Worm (Caenorhabditis elegans): ENCODE measurements around the gene Y10G11A.1.

Gene Y10G11A.1

DNA sequence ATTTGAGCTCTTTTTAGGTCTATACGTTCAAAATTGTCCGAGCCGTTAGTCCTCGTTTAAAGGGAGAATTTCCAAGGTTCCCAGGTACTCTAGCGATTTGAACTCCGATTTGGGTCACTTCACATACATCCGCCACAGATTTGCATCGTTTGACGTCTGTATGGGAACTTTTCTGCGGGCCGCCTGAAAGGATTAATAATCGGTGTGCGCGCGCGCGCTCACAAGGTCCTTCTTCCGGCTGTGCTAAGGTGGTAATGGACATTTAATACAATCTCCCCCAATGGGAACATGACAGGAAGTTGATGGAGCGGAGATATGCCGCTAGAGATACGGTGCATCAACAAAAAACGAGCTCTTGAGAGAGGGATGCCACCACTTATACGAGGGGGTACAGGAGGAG, 16.6 kb upstream of the Y10G11A.1 start:
- peak; percentile 68 for TF ChIP-seq nhr-2 (tag; optimal IDR thresholded peaks at IDR 0.05)
- TF ChIP-seq pha-4 (tag; optimal IDR thresholded peaks at IDR 0.05) = peak; percentile 16
- peak; percentile 41 for TF ChIP-seq ham-2 (GFP tag; optimal IDR thresholded peaks at IDR 0.05)
- TF ChIP-seq zip-8 (tag; optimal IDR thresholded peaks at IDR 0.05) = no peak
- no peak for TF ChIP-seq lin-32 (GFP tag; optimal IDR thresholded peaks at IDR 0.05)
- TF ChIP-seq elt-3 (tag; optimal IDR thresholded peaks at IDR 0.05) = no peak
- no peak for TF ChIP-seq ceh-43 (GFP tag; optimal IDR thresholded peaks at IDR 0.05)
- TF ChIP-seq unc-120 (tag; optimal IDR thresholded peaks at IDR 0.05; ENCODE audit: poor library complexity, severe bottlenecking) = no peak

DNA sequence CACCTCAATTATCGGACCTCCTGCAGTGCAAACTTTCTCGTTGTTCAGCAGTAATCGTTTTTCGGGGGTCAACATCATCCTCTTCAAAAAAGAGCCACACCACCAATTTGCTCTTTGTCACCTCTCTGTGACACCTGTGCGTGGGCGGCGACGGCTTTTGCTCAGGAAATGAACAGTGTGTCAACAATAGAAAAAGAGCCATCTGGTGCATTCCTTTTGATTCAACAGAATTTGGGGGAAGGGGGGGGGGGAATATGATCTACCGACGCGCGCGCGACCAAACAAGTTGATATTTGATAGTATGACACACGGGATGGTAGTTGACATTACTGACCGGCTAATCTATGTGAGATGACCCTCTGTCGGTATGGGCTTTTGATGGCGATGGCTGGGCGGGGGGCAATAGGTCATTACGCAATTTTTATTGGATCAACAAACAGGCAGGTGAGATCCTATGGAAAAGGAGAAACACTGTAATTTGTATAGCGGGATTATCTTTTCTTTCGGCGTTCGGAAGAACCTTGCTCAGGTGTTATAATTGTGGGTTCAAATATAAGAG, 14.3 kb upstream of the Y10G11A.1 start:
- no peak for TF ChIP-seq hlh-1 (tag; optimal IDR thresholded peaks at IDR 0.05)
- TF ChIP-seq drap-1 (GFP tag; optimal IDR thresholded peaks at IDR 0.05) = no peak
- no peak for TF ChIP-seq ham-2 (GFP tag; optimal IDR thresholded peaks at IDR 0.05)
- no peak for TF ChIP-seq lsy-2 (tag; optimal IDR thresholded peaks at IDR 0.05)
- TF ChIP-seq lin-13 (tag; optimal IDR thresholded peaks at IDR 0.05) = peak; percentile 33
- TF ChIP-seq unc-62 (GFP tag; optimal IDR thresholded peaks at IDR 0.05) = no peak
- no peak for TF ChIP-seq sem-2 (GFP tag; optimal IDR thresholded peaks at IDR 0.05)
- no peak for TF ChIP-seq ceh-39 (tag; optimal IDR thresholded peaks at IDR 0.05)
- TF ChIP-seq mls-2 (tag; optimal IDR thresholded peaks at IDR 0.05) = no peak
- no peak for TF ChIP-seq sptf-1 (tag; optimal IDR thresholded peaks at IDR 0.05)
- TF ChIP-seq lin-32 (GFP tag; optimal IDR thresholded peaks at IDR 0.05) = peak; percentile 79
- peak; percentile 42 for TF ChIP-seq zip-8 (tag; optimal IDR thresholded peaks at IDR 0.05)
- peak; percentile 12 for TF ChIP-seq pha-4 (tag; optimal IDR thresholded peaks at IDR 0.05)
- TF ChIP-seq ceh-43 (GFP tag; optimal IDR thresholded peaks at IDR 0.05) = no peak
- peak; percentile 92 for TF ChIP-seq nhr-2 (tag; optimal IDR thresholded peaks at IDR 0.05)
- no peak for TF ChIP-seq ces-1 (GFP tag; optimal IDR thresholded peaks at IDR 0.05)
- no peak for TF ChIP-seq elt-1 (tag; optimal IDR thresholded peaks at IDR 0.05; ENCODE audit: borderline replicate concordance, insufficient read depth)
- TF ChIP-seq cnd-1 (tag; optimal IDR thresholded peaks at IDR 0.05) = peak; percentile 56
- TF ChIP-seq nhr-12 (tag; optimal IDR thresholded peaks at IDR 0.05) = no peak
- TF ChIP-seq mab-5 (tag; optimal IDR thresholded peaks at IDR 0.05) = no peak
- no peak for TF ChIP-seq snpc-4 (tag; optimal IDR thresholded peaks at IDR 0.05)
- TF ChIP-seq ceh-83 (GFP tag; optimal IDR thresholded peaks at IDR 0.05) = no peak
- no peak for TF ChIP-seq nhr-237 (tag; optimal IDR thresholded peaks at IDR 0.05)
- no peak for TF ChIP-seq elt-3 (tag; optimal IDR thresholded peaks at IDR 0.05)
- peak; percentile 88 for TF ChIP-seq unc-39 (tag; optimal IDR thresholded peaks at IDR 0.05)

DNA sequence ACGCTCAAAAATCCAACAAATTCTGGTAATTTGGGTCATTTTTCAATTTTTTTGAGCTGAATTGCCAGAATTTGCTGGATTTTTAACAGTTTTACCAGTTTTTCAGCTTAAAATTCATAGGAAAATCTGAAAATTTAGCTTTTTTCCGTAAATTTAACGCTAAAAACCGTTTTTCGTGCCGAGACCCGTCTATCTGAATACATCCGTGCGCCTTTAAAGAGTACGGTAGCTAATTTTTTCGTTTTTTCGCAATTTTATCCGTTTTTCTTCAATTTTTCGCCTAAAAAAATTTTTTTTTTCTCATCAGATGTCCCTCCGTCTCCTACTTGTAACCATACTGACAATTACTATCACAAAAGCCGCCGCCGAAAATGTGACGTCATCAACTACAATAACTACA, 12.7 kb upstream of the Y10G11A.1 start, which contains the start of gene Y65A5A.2:
Gene Y65A5A.2 (plus strand): TSS at position 308 of the 400 bp plus-strand sequence.
- TF ChIP-seq ces-1 (GFP tag; optimal IDR thresholded peaks at IDR 0.05) (no peak), snpc-4 (tag; optimal IDR thresholded peaks at IDR 0.05) (no peak), M03D4.4 (tag; optimal IDR thresholded peaks at IDR 0.05) (no peak)

DNA sequence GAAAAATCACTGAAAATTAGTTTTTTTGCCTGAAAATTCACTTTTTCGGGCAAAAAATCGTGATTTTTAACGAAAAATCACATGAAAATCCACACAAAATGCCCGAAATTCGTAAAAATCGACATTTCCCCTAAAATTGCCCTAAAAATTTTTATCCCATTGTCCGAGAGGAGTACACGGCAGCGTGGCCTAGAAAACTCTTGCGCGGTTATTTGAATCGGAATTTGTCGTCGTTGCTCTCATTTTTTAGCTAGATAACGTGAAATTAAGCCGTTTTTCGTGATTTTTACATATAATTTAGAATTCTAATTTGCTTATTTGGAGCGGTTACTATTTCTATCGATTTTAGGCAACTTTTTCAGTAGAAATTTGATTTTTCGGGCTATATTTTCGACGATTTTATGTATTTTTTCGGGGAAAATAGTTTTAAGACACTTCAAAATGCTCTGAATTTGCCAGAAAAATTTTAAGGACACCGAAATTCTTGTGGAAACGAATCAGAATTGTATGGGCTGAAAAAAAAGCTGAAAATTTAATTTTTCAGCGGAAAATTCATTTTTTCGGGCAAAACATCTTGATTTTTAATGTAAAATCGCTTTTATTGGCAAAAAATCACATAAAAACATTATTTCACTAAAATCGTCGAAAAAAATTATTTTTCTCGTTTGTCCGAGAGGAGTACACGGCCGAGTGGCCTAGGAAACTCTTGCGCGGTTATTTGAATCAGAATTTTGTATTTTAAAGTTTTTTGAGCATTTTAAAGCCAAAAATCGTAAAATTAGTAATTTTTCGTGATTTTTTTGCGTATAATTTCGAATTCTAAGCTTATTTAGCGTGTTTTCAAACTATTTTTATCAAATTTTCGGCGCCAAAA, 9.1 kb upstream of the Y10G11A.1 start:
- TF ChIP-seq ceh-83 (GFP tag; optimal IDR thresholded peaks at IDR 0.05) = peak; percentile 57
- TF ChIP-seq lsy-2 (tag; optimal IDR thresholded peaks at IDR 0.05) = peak; percentile 31
- TF ChIP-seq sem-2 (GFP tag; optimal IDR thresholded peaks at IDR 0.05) = no peak
- TF ChIP-seq nhr-237 (tag; optimal IDR thresholded peaks at IDR 0.05) = no peak
- no peak for TF ChIP-seq flh-1 (GFP tag; optimal IDR thresholded peaks at IDR 0.05)
- no peak for TF ChIP-seq elt-1 (tag; optimal IDR thresholded peaks at IDR 0.05; ENCODE audit: borderline replicate concordance, insufficient read depth)
- peak; percentile 20 for TF ChIP-seq cnd-1 (tag; optimal IDR thresholded peaks at IDR 0.05)
- no peak for TF ChIP-seq bed-3 (GFP tag; optimal IDR thresholded peaks at IDR 0.05)
- no peak for TF ChIP-seq ceh-43 (GFP tag; optimal IDR thresholded peaks at IDR 0.05)
- TF ChIP-seq mab-5 (tag; optimal IDR thresholded peaks at IDR 0.05) = no peak
- TF ChIP-seq nhr-2 (tag; optimal IDR thresholded peaks at IDR 0.05) = no peak
- no peak for TF ChIP-seq elt-3 (tag; optimal IDR thresholded peaks at IDR 0.05)
- TF ChIP-seq sptf-1 (tag; optimal IDR thresholded peaks at IDR 0.05) = peak; percentile 44
- no peak for TF ChIP-seq hlh-1 (tag; optimal IDR thresholded peaks at IDR 0.05)
- TF ChIP-seq ces-1 (GFP tag; optimal IDR thresholded peaks at IDR 0.05) = peak; percentile 1
- TF ChIP-seq ceh-39 (tag; optimal IDR thresholded peaks at IDR 0.05) = no peak
- peak; percentile 30 for TF ChIP-seq mep-1 (tag; optimal IDR thresholded peaks at IDR 0.05)
- no peak for TF ChIP-seq mls-2 (tag; optimal IDR thresholded peaks at IDR 0.05)
- no peak for TF ChIP-seq unc-120 (tag; optimal IDR thresholded peaks at IDR 0.05; ENCODE audit: poor library complexity, severe bottlenecking)
- TF ChIP-seq lin-13 (tag; optimal IDR thresholded peaks at IDR 0.05) = peak; percentile 60
- no peak for TF ChIP-seq nhr-28 (tag; optimal IDR thresholded peaks at IDR 0.05)
- no peak for TF ChIP-seq ztf-11 (tag; optimal IDR thresholded peaks at IDR 0.05)
- no peak for TF ChIP-seq zip-8 (tag; optimal IDR thresholded peaks at IDR 0.05)
- TF ChIP-seq lin-32 (GFP tag; optimal IDR thresholded peaks at IDR 0.05) = no peak
- no peak for TF ChIP-seq tbx-8 (GFP tag; optimal IDR thresholded peaks at IDR 0.05)
- no peak for TF ChIP-seq blmp-1 (tag; optimal IDR thresholded peaks at IDR 0.05)
- TF ChIP-seq unc-39 (tag; optimal IDR thresholded peaks at IDR 0.05) = no peak
- no peak for TF ChIP-seq nhr-76 (tag; optimal IDR thresholded peaks at IDR 0.05)
- no peak for TF ChIP-seq snpc-4 (tag; optimal IDR thresholded peaks at IDR 0.05)
- TF ChIP-seq pha-4 (tag; optimal IDR thresholded peaks at IDR 0.05) = no peak
- no peak for TF ChIP-seq drap-1 (GFP tag; optimal IDR thresholded peaks at IDR 0.05)
- TF ChIP-seq nhr-12 (tag; optimal IDR thresholded peaks at IDR 0.05) = no peak
- no peak for TF ChIP-seq ham-2 (GFP tag; optimal IDR thresholded peaks at IDR 0.05)
- no peak for TF ChIP-seq M03D4.4 (tag; optimal IDR thresholded peaks at IDR 0.05)
- no peak for TF ChIP-seq unc-62 (GFP tag; optimal IDR thresholded peaks at IDR 0.05)
